Fruit fly (Drosophila melanogaster) whole organism, embryonic: ENCODE measurements around the gene Mo25.
A peak's percentile ranks its signal among the peaks of the same experiment; 100 is the strongest.

ENCODE experiments used
- CG10209 ChIP-seq: fragments of 200-800 bp; sonication (Bioruptor generic); optimal IDR thresholded peaks from 3 replicates; lab custom pipeline; 2017; ENCODE audit warnings: missing biosample characterization, mild to moderate bottlenecking, missing genetic modification characterization, missing genetic modification reagents
- CG10959 ChIP-seq: fragments of 200-800 bp; sonication (Bioruptor generic); IDR thresholded peaks from 2 replicates; pipeline ENCODE4 v1.3.6; 2022; ENCODE audit warnings: missing biosample characterization, missing genetic modification characterization
- CG11504 ChIP-seq: fragments of 200-800 bp; sonication (Bioruptor generic); optimal IDR thresholded peaks from 3 replicates; lab custom pipeline; 2019; ENCODE audit warnings: missing biosample characterization, mild to moderate bottlenecking, missing genetic modification characterization, moderate library complexity
- CG12299 ChIP-seq: fragments of 200-800 bp; sonication (Bioruptor generic); optimal IDR thresholded peaks from 2 replicates; lab custom pipeline; 2018; ENCODE audit warnings: missing biosample characterization, mild to moderate bottlenecking, missing genetic modification characterization
- CG13424 ChIP-seq: fragments of 200-800 bp; sonication (Bioruptor generic); optimal IDR thresholded peaks from 2 replicates; lab custom pipeline; 2019; ENCODE audit warnings: missing biosample characterization, mild to moderate bottlenecking, missing genetic modification characterization, moderate library complexity
- CG14710 ChIP-seq: fragments of 200-800 bp; sonication (Bioruptor generic); optimal IDR thresholded peaks from 3 replicates; lab custom pipeline; 2019; ENCODE audit warnings: missing biosample characterization, mild to moderate bottlenecking, missing genetic modification characterization, moderate library complexity
- CG14965 ChIP-seq: fragments of 200-800 bp; sonication (Bioruptor generic); optimal IDR thresholded peaks from 2 replicates; lab custom pipeline; 2016; ENCODE audit warnings: missing biosample characterization, missing genetic modification characterization, borderline replicate concordance
- CG15073 ChIP-seq: fragments of 200-800 bp; sonication (Bioruptor generic); optimal IDR thresholded peaks from 2 replicates; lab custom pipeline; 2016; ENCODE audit warnings: missing biosample characterization, missing genetic modification characterization
- CG15696 ChIP-seq: fragments of 200-800 bp; sonication (Bioruptor generic); optimal IDR thresholded peaks from 2 replicates; lab custom pipeline; 2019; ENCODE audit warnings: missing biosample characterization, mild to moderate bottlenecking, missing genetic modification characterization, moderate library complexity
- CG18599 ChIP-seq: fragments of 200-800 bp; sonication (Bioruptor generic); optimal IDR thresholded peaks from 3 replicates; lab custom pipeline; 2017; ENCODE audit warnings: missing biosample characterization, missing genetic modification characterization, mild to moderate bottlenecking, moderate library complexity, missing genetic modification reagents
- CG2120 ChIP-seq: fragments of 200-800 bp; sonication (Bioruptor generic); optimal IDR thresholded peaks from 3 replicates; lab custom pipeline; 2016; ENCODE audit warnings: missing biosample characterization, missing genetic modification characterization
- CG2889 ChIP-seq: fragments of 200-800 bp; sonication (Bioruptor generic); IDR thresholded peaks from 3 replicates; pipeline ENCODE4 v1.3.6; 2022; ENCODE audit warnings: missing biosample characterization, missing genetic modification characterization
- CG4820 ChIP-seq: fragments of 200-800 bp; sonication (Bioruptor generic); optimal IDR thresholded peaks from 3 replicates; lab custom pipeline; 2016; ENCODE audit warnings: missing biosample characterization, missing genetic modification characterization
- CG6254 ChIP-seq: fragments of 200-800 bp; sonication (Bioruptor generic); optimal IDR thresholded peaks from 3 replicates; lab custom pipeline; 2017; ENCODE audit warnings: mild to moderate bottlenecking, missing biosample characterization, missing genetic modification reagents, missing genetic modification characterization
- CG6854 ChIP-seq: fragments of 200-800 bp; sonication (Bioruptor generic); optimal IDR thresholded peaks from 3 replicates; lab custom pipeline; 2017; ENCODE audit warnings: missing biosample characterization, mild to moderate bottlenecking, missing genetic modification characterization
- CG7745 ChIP-seq: fragments of 200-800 bp; sonication (Bioruptor generic); optimal IDR thresholded peaks from 2 replicates; lab custom pipeline; 2018; ENCODE audit warnings: missing biosample characterization, mild to moderate bottlenecking, missing genetic modification characterization, moderate library complexity
- CG9932 ChIP-seq: fragments of 200-800 bp; sonication (Bioruptor generic); IDR thresholded peaks from 2 replicates; pipeline ENCODE4 v1.3.6; 2022; ENCODE audit warnings: missing biosample characterization, missing genetic modification characterization
- D ChIP-seq, 2 experiments: fragments of 200-800 bp in 1 of 2; fragments of >200 bp in 1 of 2; sonication (Bioruptor generic) in 1 of 2; optimal IDR thresholded peaks; 2 replicates in 1 of 2; 3 replicates in 1 of 2; lab custom pipeline; 2017; ENCODE audit warnings: mild to moderate bottlenecking in 1 of 2, missing biosample characterization in 1 of 2, missing genetic modification characterization in 1 of 2, missing genetic modification reagents in 1 of 2
- D19A ChIP-seq: fragments of 200-800 bp; optimal IDR thresholded peaks from 3 replicates; lab custom pipeline; 2019; ENCODE audit warnings: missing biosample characterization, mild to moderate bottlenecking, missing genetic modification characterization, moderate library complexity
- Dp ChIP-seq: fragments of 200-800 bp; sonication (Bioruptor generic); optimal IDR thresholded peaks from 2 replicates; lab custom pipeline; 2018; ENCODE audit warnings: missing biosample characterization, mild to moderate bottlenecking, missing genetic modification characterization, moderate library complexity
- Elba2 ChIP-seq: fragments of 200-800 bp; sonication (Bioruptor generic); optimal IDR thresholded peaks from 3 replicates; lab custom pipeline; 2016; ENCODE audit warnings: missing biosample characterization, missing genetic modification characterization
- Fer1 ChIP-seq: fragments of 200-800 bp; sonication (Bioruptor generic); optimal IDR thresholded peaks from 2 replicates; lab custom pipeline; 2017; ENCODE audit warnings: missing biosample characterization, mild to moderate bottlenecking, missing genetic modification characterization
- Gsc ChIP-seq: fragments of 200-800 bp; sonication (Bioruptor generic); IDR thresholded peaks from 2 replicates; pipeline ENCODE4 v1.3.6; 2022; ENCODE audit warnings: missing biosample characterization, missing genetic modification characterization
- H2.0 ChIP-seq: fragments of 200-800 bp; sonication (Bioruptor generic); IDR thresholded peaks from 2 replicates; pipeline ENCODE4 v1.3.6; 2022; ENCODE audit warnings: missing biosample characterization, missing genetic modification characterization
- HLH54F ChIP-seq: fragments of 200-800 bp; sonication (Bioruptor generic); optimal IDR thresholded peaks from 3 replicates; lab custom pipeline; 2016; ENCODE audit warnings: missing biosample characterization, missing genetic modification characterization
- HmgD ChIP-seq: fragments of 200-800 bp; sonication (Bioruptor generic); optimal IDR thresholded peaks from 3 replicates; lab custom pipeline; 2016; ENCODE audit warnings: missing biosample characterization, missing genetic modification characterization
- Lim3 ChIP-seq: fragments of 200-800 bp; sonication (Bioruptor generic); IDR thresholded peaks from 2 replicates; pipeline ENCODE4 v1.3.6; 2022; ENCODE audit warnings: missing biosample characterization, missing genetic modification characterization
- Meics ChIP-seq: fragments of 200-800 bp; sonication (Bioruptor generic); optimal IDR thresholded peaks from 2 replicates; lab custom pipeline; 2017; ENCODE audit warnings: missing biosample characterization, mild to moderate bottlenecking, missing genetic modification characterization
- Myb ChIP-seq: fragments of 200-800 bp; sonication (Bioruptor generic); optimal IDR thresholded peaks from 2 replicates; lab custom pipeline; 2016; ENCODE audit warnings: missing biosample characterization, missing genetic modification characterization
- Vsx1 ChIP-seq: fragments of 200-800 bp; sonication (Bioruptor generic); optimal IDR thresholded peaks from 2 replicates; lab custom pipeline; 2017; ENCODE audit warnings: missing biosample characterization, mild to moderate bottlenecking, missing genetic modification characterization, missing genetic modification reagents
- YL-1 ChIP-seq: fragments of 200-800 bp; sonication (Bioruptor generic); optimal IDR thresholded peaks from 3 replicates; lab custom pipeline; 2017; ENCODE audit warnings: missing biosample characterization, mild to moderate bottlenecking, missing genetic modification characterization
- cas ChIP-seq: fragments of 200-800 bp; sonication (Bioruptor generic); IDR thresholded peaks from 2 replicates; pipeline ENCODE4 v1.3.6; 2022; ENCODE audit warnings: missing biosample characterization, missing genetic modification characterization
- chif ChIP-seq, 2 experiments: fragments of 200-800 bp; sonication (Bioruptor generic); optimal IDR thresholded peaks; 3 replicates each; lab custom pipeline; 2016; ENCODE audit warnings: missing biosample characterization in 2 of 2, missing genetic modification characterization in 2 of 2
- crp ChIP-seq, 2 experiments: fragments of 200-800 bp; sonication (Bioruptor generic); optimal IDR thresholded peaks; 2 replicates in 1 of 2; 3 replicates in 1 of 2; lab custom pipeline; 2017; ENCODE audit warnings: missing biosample characterization in 2 of 2, missing genetic modification characterization in 2 of 2, mild to moderate bottlenecking in 1 of 2, moderate library complexity in 1 of 2
- eve ChIP-seq, 2 experiments: fragments of >200 bp; optimal IDR thresholded peaks; 2 replicates each; lab custom pipeline; 2017; ENCODE audit warnings: missing biosample characterization in 2 of 2, missing genetic modification characterization in 2 of 2
- fd3F ChIP-seq: fragments of 200-800 bp; sonication (Bioruptor generic); optimal IDR thresholded peaks from 2 replicates; lab custom pipeline; 2018; ENCODE audit warnings: missing biosample characterization, mild to moderate bottlenecking, missing genetic modification characterization, moderate library complexity
- gcm2 ChIP-seq: fragments of 200-800 bp; sonication (Bioruptor generic); optimal IDR thresholded peaks from 2 replicates; lab custom pipeline; 2016; ENCODE audit warnings: missing biosample characterization, missing genetic modification characterization
- insv ChIP-seq, 2 experiments: fragments of 200-800 bp; sonication (Bioruptor generic); optimal IDR thresholded peaks; 3 replicates each; lab custom pipeline; 2016 to 2018; ENCODE audit warnings: missing biosample characterization in 2 of 2, missing genetic modification characterization in 2 of 2
- kni ChIP-seq: fragments of 200-800 bp; sonication (Bioruptor generic); optimal IDR thresholded peaks from 3 replicates; lab custom pipeline; 2017; ENCODE audit warnings: mild to moderate bottlenecking, missing biosample characterization, missing genetic modification reagents, missing genetic modification characterization
- mirr ChIP-seq: fragments of 200-800 bp; sonication (Bioruptor generic); optimal IDR thresholded peaks from 3 replicates; lab custom pipeline; 2018; ENCODE audit warnings: missing biosample characterization, mild to moderate bottlenecking, missing genetic modification characterization
- odd ChIP-seq: fragments of 200-800 bp; sonication (Bioruptor generic); optimal IDR thresholded peaks from 2 replicates; lab custom pipeline; 2017; ENCODE audit warnings: missing biosample characterization, mild to moderate bottlenecking, missing genetic modification characterization
- rib ChIP-seq: fragments of 200-800 bp; sonication (Bioruptor generic); IDR thresholded peaks from 2 replicates; pipeline ENCODE4 v1.3.6; 2022; ENCODE audit warnings: missing biosample characterization, missing genetic modification characterization
- salm ChIP-seq: fragments of 200-800 bp; sonication (Bioruptor generic); optimal IDR thresholded peaks from 2 replicates; lab custom pipeline; 2018; ENCODE audit warnings: missing biosample characterization, mild to moderate bottlenecking, missing genetic modification characterization
- ssp ChIP-seq: fragments of 200-800 bp; sonication (Bioruptor generic); IDR thresholded peaks from 2 replicates; pipeline ENCODE4 v1.3.6; 2022; ENCODE audit warnings: missing biosample characterization, missing genetic modification characterization
- sug ChIP-seq: fragments of 200-800 bp; optimal IDR thresholded peaks from 2 replicates; lab custom pipeline; 2019; ENCODE audit warnings: missing biosample characterization, mild to moderate bottlenecking, missing genetic modification characterization, moderate library complexity
- tap ChIP-seq: fragments of 200-800 bp; optimal IDR thresholded peaks from 3 replicates; lab custom pipeline; 2019; ENCODE audit warnings: missing biosample characterization, mild to moderate bottlenecking, missing genetic modification characterization, moderate library complexity
- trh ChIP-seq: fragments of 200-800 bp; sonication (Bioruptor generic); optimal IDR thresholded peaks from 2 replicates; lab custom pipeline; 2016; ENCODE audit warnings: missing biosample characterization, missing genetic modification characterization
- tx ChIP-seq: fragments of 200-800 bp; sonication (Bioruptor generic); optimal IDR thresholded peaks from 2 replicates; lab custom pipeline; 2016; ENCODE audit warnings: missing biosample characterization, missing genetic modification characterization
- vfl ChIP-seq: fragments of 200-800 bp; sonication (Bioruptor generic); optimal IDR thresholded peaks from 2 replicates; lab custom pipeline; 2016; ENCODE audit warnings: missing biosample characterization, missing genetic modification characterization

Mo25 gene

dm6 chr3L:16615132-16615709, at the start of gene Mo25 (continued):
- TF ChIP-seq Vsx1 (GFP tag; lab: Kevin White, UChicago) (no peak), CG6854 (GFP tag; lab: Kevin White, UChicago) (no peak), CG6254 (peak; percentile 17), crp (GFP tag; optimal IDR thresholded peaks at IDR 0.05; lab: Kevin White, UChicago) (no peak), CG18599 (GFP tag; lab: Kevin White, UChicago) (peak; percentile 11), CG2120 (GFP tag; lab: Kevin White, UChicago) (peak; percentile 67), CG11504 (no peak), Fer1 (peak; percentile 63), CG15073 (no peak), YL-1 (peak; percentile 89), fd3F (GFP tag; lab: Kevin White, UChicago) (peak; percentile 28), Gsc (GFP tag; lab: Robert Waterston, UW) (no peak), kni (GFP tag; lab: Kevin White, UChicago) (no peak), chif (GFP tag; optimal IDR thresholded peaks at IDR 0.05; lab: Kevin White, UChicago) (no peak), CG15696 (no peak), CG10959 (GFP tag; lab: Robert Waterston, UW) (no peak), salm (tag; lab: Kevin White, UChicago) (no peak), sug (peak; percentile 52), gcm2 (GFP tag; lab: Kevin White, UChicago) (no peak), CG10209 (GFP tag; lab: Kevin White, UChicago) (peak; percentile 3), vfl (GFP tag; lab: Kevin White, UChicago) (peak; percentile 32), HmgD (GFP tag; lab: Kevin White, UChicago) (no peak), trh (no peak), CG7745 (tag; lab: Kevin White, UChicago) (no peak), D19A (peak; percentile 34), odd (GFP tag; lab: Kevin White, UChicago) (no peak), HLH54F (GFP tag; lab: Kevin White, UChicago) (peak; percentile 13), Dp (GFP tag; lab: Kevin White, UChicago) (peak; percentile 83), Elba2 (GFP tag; lab: Kevin White, UChicago) (no peak), CG14965 (GFP tag; lab: Kevin White, UChicago) (no peak), CG9932 (GFP tag; lab: Robert Waterston, UW) (peak; percentile 77), tx (no peak), CG12299 (tag; lab: Kevin White, UChicago) (peak; percentile 11), Lim3 (GFP tag; lab: Robert Waterston, UW) (no peak), CG2889 (no peak), eve (GFP tag; optimal IDR thresholded peaks at IDR 0.05; lab: Kevin White, UChicago) (no peak), tap (peak; percentile 33), Myb (GFP tag; lab: Kevin White, UChicago) (peak; percentile 46), rib (GFP tag; lab: Robert Waterston, UW) (no peak), CG4820 (GFP tag; lab: Kevin White, UChicago) (peak; percentile 14), insv (GFP tag; optimal IDR thresholded peaks at IDR 0.05; lab: Kevin White, UChicago) (peak in 1 of 2 experiments; percentile 13), mirr (GFP tag; lab: Kevin White, UChicago) (no peak), CG13424 (tag; lab: Kevin White, UChicago) (peak; percentile 29), D (optimal IDR thresholded peaks at IDR 0.05; lab: Kevin White, UChicago) (no peak), D (GFP tag; optimal IDR thresholded peaks at IDR 0.05; lab: Kevin White, UChicago) (no peak), Meics (GFP tag; lab: Kevin White, UChicago) (peak; percentile 34), CG14710 (tag; lab: Kevin White, UChicago) (peak; percentile 71), H2.0 (GFP tag; lab: Robert Waterston, UW) (no peak), cas (GFP tag; lab: Robert Waterston, UW) (no peak), ssp (GFP tag; lab: Robert Waterston, UW) (peak; percentile 29; the same call in 1 of the 2 replicates)
